Fruit fly (Drosophila melanogaster) whole organism, prepupa: ENCODE data around the gene Obp18a.
A peak's percentile ranks its signal among the peaks of the same experiment; 100 is the strongest.

Source experiments
- Blimp-1 ChIP-seq: fragments of 200-800 bp; sonication (Bioruptor generic); optimal IDR thresholded peaks from 3 replicates; lab custom pipeline; 2017; ENCODE audit warnings: missing biosample characterization, missing genetic modification characterization, mild to moderate bottlenecking, moderate library complexity, missing genetic modification reagents
- CG10669 ChIP-seq: fragments of 200-800 bp; sonication (Bioruptor generic); optimal IDR thresholded peaks from 3 replicates; lab custom pipeline; 2018; ENCODE audit warnings: missing biosample characterization, mild to moderate bottlenecking, missing genetic modification characterization, moderate library complexity
- CG11294 ChIP-seq: fragments of 200-800 bp; sonication (Bioruptor generic); IDR thresholded peaks from 2 replicates; pipeline ENCODE4 v1.3.6; 2022; ENCODE audit warnings: missing biosample characterization, missing genetic modification characterization
- CG11902 ChIP-seq: fragments of 200-800 bp; sonication (Bioruptor generic); optimal IDR thresholded peaks from 3 replicates; lab custom pipeline; 2016; ENCODE audit warnings: missing biosample characterization, missing genetic modification characterization
- CG15336 ChIP-seq: fragments of 200-800 bp; sonication (Bioruptor generic); IDR thresholded peaks from 2 replicates; pipeline ENCODE4 v1.3.6; 2022; ENCODE audit warnings: missing biosample characterization, missing genetic modification characterization
- CG1621 ChIP-seq: fragments of 200-800 bp; sonication (Bioruptor generic); optimal IDR thresholded peaks from 3 replicates; lab custom pipeline; 2018; ENCODE audit warnings: missing biosample characterization, mild to moderate bottlenecking, missing genetic modification characterization
- CG16779 ChIP-seq: fragments of 200-800 bp; sonication (Bioruptor generic); optimal IDR thresholded peaks from 3 replicates; lab custom pipeline; 2017; ENCODE audit warnings: missing biosample characterization, mild to moderate bottlenecking, missing genetic modification characterization
- CG3032 ChIP-seq: fragments of 200-800 bp; optimal IDR thresholded peaks from 2 replicates; lab custom pipeline; 2019; ENCODE audit warnings: missing biosample characterization, mild to moderate bottlenecking, missing genetic modification characterization, moderate library complexity
- CG31627 ChIP-seq: fragments of 200-800 bp; sonication (Bioruptor generic); optimal IDR thresholded peaks from 3 replicates; lab custom pipeline; 2016; ENCODE audit warnings: missing biosample characterization, missing genetic modification characterization
- CG32006 ChIP-seq: fragments of 200-800 bp; sonication (Bioruptor generic); optimal IDR thresholded peaks from 3 replicates; lab custom pipeline; 2017; ENCODE audit warnings: missing biosample characterization, mild to moderate bottlenecking, missing genetic modification characterization
- CG34406 ChIP-seq: fragments of 200-800 bp; sonication (Bioruptor generic); optimal IDR thresholded peaks from 3 replicates; lab custom pipeline; 2016; ENCODE audit warnings: missing biosample characterization, missing genetic modification characterization
- CG3919 ChIP-seq: fragments of 200-800 bp; sonication (Bioruptor generic); optimal IDR thresholded peaks from 3 replicates; lab custom pipeline; 2016; ENCODE audit warnings: missing biosample characterization, missing genetic modification characterization
- CG4318 ChIP-seq: fragments of 200-800 bp; sonication (Bioruptor generic); optimal IDR thresholded peaks from 3 replicates; lab custom pipeline; 2017; ENCODE audit warnings: missing biosample characterization, mild to moderate bottlenecking, missing genetic modification characterization
- CG6163 ChIP-seq: fragments of 200-800 bp; sonication (Bioruptor generic); IDR thresholded peaks from 3 replicates; pipeline ENCODE4 v1.3.6; 2022; ENCODE audit warnings: missing biosample characterization, missing genetic modification characterization
- CG6276 ChIP-seq: fragments of 200-800 bp; sonication (Bioruptor generic); optimal IDR thresholded peaks from 2 replicates; lab custom pipeline; 2017; ENCODE audit warnings: missing biosample characterization, mild to moderate bottlenecking, missing genetic modification characterization
- CG6792 ChIP-seq: fragments of 200-800 bp; sonication (Bioruptor generic); optimal IDR thresholded peaks from 3 replicates; lab custom pipeline; 2016; ENCODE audit warnings: missing biosample characterization, missing genetic modification characterization
- CG6808 ChIP-seq: fragments of 200-800 bp; sonication (Bioruptor generic); optimal IDR thresholded peaks from 3 replicates; lab custom pipeline; 2017; ENCODE audit warnings: missing biosample characterization, missing genetic modification characterization, mild to moderate bottlenecking, moderate library complexity, missing genetic modification reagents
- CG6854 ChIP-seq: fragments of 200-800 bp; sonication (Bioruptor generic); optimal IDR thresholded peaks from 2 replicates; lab custom pipeline; 2017; ENCODE audit warnings: missing biosample characterization, mild to moderate bottlenecking, missing genetic modification characterization
- CG8119 ChIP-seq: fragments of 200-800 bp; sonication (Bioruptor generic); IDR thresholded peaks from 3 replicates; pipeline ENCODE4 v1.3.6; 2022; ENCODE audit warnings: missing biosample characterization, missing genetic modification characterization
- CG8319 ChIP-seq: fragments of 200-800 bp; sonication (Bioruptor generic); optimal IDR thresholded peaks from 3 replicates; lab custom pipeline; 2016; ENCODE audit warnings: missing biosample characterization, missing genetic modification characterization
- CG8632 ChIP-seq: fragments of 200-800 bp; sonication (Bioruptor generic); optimal IDR thresholded peaks from 3 replicates; lab custom pipeline; 2016; ENCODE audit warnings: missing biosample characterization, missing genetic modification characterization
- CG9139 ChIP-seq: fragments of 200-800 bp; sonication (Bioruptor generic); optimal IDR thresholded peaks from 3 replicates; lab custom pipeline; 2017; ENCODE audit warnings: missing biosample characterization, mild to moderate bottlenecking, missing genetic modification characterization
- Eip75B ChIP-seq: fragments of 200-800 bp; sonication (Bioruptor generic); optimal IDR thresholded peaks from 3 replicates; lab custom pipeline; 2016; ENCODE audit warnings: missing biosample characterization, missing genetic modification characterization
- Eip93F ChIP-seq: fragments of 200-800 bp; sonication (Bioruptor generic); optimal IDR thresholded peaks from 2 replicates; lab custom pipeline; 2016; ENCODE audit warnings: missing biosample characterization, mild to moderate bottlenecking, missing genetic modification characterization
- Ets96B ChIP-seq: fragments of 200-800 bp; optimal IDR thresholded peaks from 2 replicates; lab custom pipeline; 2019; ENCODE audit warnings: missing biosample characterization, mild to moderate bottlenecking, missing genetic modification characterization, moderate library complexity
- Gug ChIP-seq: fragments of 200-800 bp; sonication (Bioruptor generic); IDR thresholded peaks from 2 replicates; pipeline ENCODE4 v1.3.6; 2022; ENCODE audit warnings: missing biosample characterization, missing genetic modification characterization
- Hr38 ChIP-seq: sonication (Bioruptor generic); optimal IDR thresholded peaks from 2 replicates; lab custom pipeline; 2016; ENCODE audit warnings: missing biosample characterization, missing genetic modification characterization
- Hr39 ChIP-seq: fragments of 200-800 bp; sonication (Bioruptor generic); optimal IDR thresholded peaks from 2 replicates; lab custom pipeline; 2016; ENCODE audit warnings: missing biosample characterization, missing genetic modification characterization
- Hr4 ChIP-seq: fragments of 200-800 bp; sonication (Bioruptor generic); optimal IDR thresholded peaks from 3 replicates; lab custom pipeline; 2016; ENCODE audit warnings: missing biosample characterization, missing genetic modification characterization
- Lpt ChIP-seq: fragments of 200-800 bp; sonication (Bioruptor generic); optimal IDR thresholded peaks from 3 replicates; lab custom pipeline; 2016; ENCODE audit warnings: missing biosample characterization, missing genetic modification characterization
- OdsH ChIP-seq: fragments of 200-800 bp; sonication (Bioruptor generic); optimal IDR thresholded peaks from 3 replicates; lab custom pipeline; 2016; ENCODE audit warnings: missing biosample characterization, missing genetic modification characterization
- Smox ChIP-seq: fragments of 200-800 bp; sonication (Bioruptor generic); optimal IDR thresholded peaks from 3 replicates; lab custom pipeline; 2016; ENCODE audit warnings: missing biosample characterization, missing genetic modification characterization
- Sox102F ChIP-seq: fragments of 200-800 bp; sonication (Bioruptor generic); optimal IDR thresholded peaks from 2 replicates; lab custom pipeline; 2016; ENCODE audit warnings: missing biosample characterization, mild to moderate bottlenecking, missing genetic modification characterization
- Sox14 ChIP-seq: fragments of 200-800 bp; sonication (Bioruptor generic); optimal IDR thresholded peaks from 3 replicates; lab custom pipeline; 2016; ENCODE audit warnings: missing biosample characterization, missing genetic modification characterization
- Sox15 ChIP-seq: fragments of 200-800 bp; sonication (Bioruptor generic); optimal IDR thresholded peaks from 3 replicates; lab custom pipeline; 2016; ENCODE audit warnings: missing biosample characterization, missing genetic modification characterization
- achi ChIP-seq: fragments of 200-800 bp; sonication (Bioruptor generic); optimal IDR thresholded peaks from 3 replicates; lab custom pipeline; 2016; ENCODE audit warnings: missing biosample characterization, missing genetic modification characterization
- acj6 ChIP-seq: fragments of 200-800 bp; sonication (Bioruptor generic); optimal IDR thresholded peaks from 3 replicates; lab custom pipeline; 2016; ENCODE audit warnings: missing biosample characterization, missing genetic modification characterization
- cyc ChIP-seq: fragments of 200-800 bp; sonication (Bioruptor generic); optimal IDR thresholded peaks from 3 replicates; lab custom pipeline; 2016; ENCODE audit warnings: missing biosample characterization, missing genetic modification characterization
- dsx ChIP-seq: fragments of 200-800 bp; optimal IDR thresholded peaks from 3 replicates; lab custom pipeline; 2019; ENCODE audit warnings: missing biosample characterization, mild to moderate bottlenecking, missing genetic modification characterization, moderate library complexity; ENCODE audit not compliant: poor library complexity, severe bottlenecking
- eg ChIP-seq: fragments of 200-800 bp; sonication (Bioruptor generic); IDR thresholded peaks from 3 replicates; pipeline ENCODE4 v1.3.6; 2022; ENCODE audit warnings: missing biosample characterization, missing genetic modification characterization
- fd59A ChIP-seq: fragments of 200-800 bp; sonication (Bioruptor generic); optimal IDR thresholded peaks from 2 replicates; lab custom pipeline; 2017; ENCODE audit warnings: missing biosample characterization, mild to moderate bottlenecking, missing genetic modification characterization, missing genetic modification reagents
- fd85E ChIP-seq: fragments of 200-800 bp; sonication (Bioruptor generic); optimal IDR thresholded peaks from 3 replicates; lab custom pipeline; 2016; ENCODE audit warnings: missing biosample characterization, missing genetic modification characterization
- fkh ChIP-seq: fragments of 200-800 bp; sonication (Bioruptor generic); optimal IDR thresholded peaks from 3 replicates; lab custom pipeline; 2017; ENCODE audit warnings: missing biosample characterization, mild to moderate bottlenecking, missing genetic modification characterization, moderate library complexity
- lz ChIP-seq: fragments of 200-800 bp; sonication (Bioruptor generic); optimal IDR thresholded peaks from 3 replicates; lab custom pipeline; 2016; ENCODE audit warnings: missing biosample characterization, missing genetic modification characterization
- net ChIP-seq: fragments of 200-800 bp; sonication (Bioruptor generic); optimal IDR thresholded peaks from 3 replicates; lab custom pipeline; 2016; ENCODE audit warnings: missing biosample characterization, missing genetic modification characterization
- pdm3 ChIP-seq: fragments of 200-800 bp; sonication (Bioruptor generic); optimal IDR thresholded peaks from 3 replicates; lab custom pipeline; 2016; ENCODE audit warnings: missing biosample characterization, missing genetic modification characterization
- salr ChIP-seq, 2 experiments: fragments of 200-800 bp; sonication (Bioruptor generic); optimal IDR thresholded peaks; 3 replicates each; lab custom pipeline; 2016 to 2018; ENCODE audit warnings: missing biosample characterization in 2 of 2, missing genetic modification characterization in 2 of 2, mild to moderate bottlenecking in 1 of 2
- spab ChIP-seq: fragments of 200-800 bp; sonication (Bioruptor generic); optimal IDR thresholded peaks from 2 replicates; lab custom pipeline; 2017; ENCODE audit warnings: missing biosample characterization, mild to moderate bottlenecking, missing genetic modification characterization, missing genetic modification reagents
- ss ChIP-seq, 2 experiments: fragments of 200-800 bp; sonication (Bioruptor generic); optimal IDR thresholded peaks; 2 replicates in 1 of 2; 3 replicates in 1 of 2; lab custom pipeline; 2017 to 2018; ENCODE audit warnings: mild to moderate bottlenecking in 2 of 2, missing biosample characterization in 2 of 2, missing genetic modification characterization in 2 of 2, moderate library complexity in 1 of 2
- svp ChIP-seq: fragments of 200-800 bp; sonication (Bioruptor generic); peaks from one replicate; lab custom pipeline; 2016; ENCODE audit warnings: missing biosample characterization, missing genetic modification characterization
- vri ChIP-seq: fragments of 200-800 bp; sonication (Bioruptor generic); optimal IDR thresholded peaks from 3 replicates; lab custom pipeline; 2016; ENCODE audit warnings: missing biosample characterization, mild to moderate bottlenecking, missing genetic modification characterization

Gene Obp18a

DNA sequence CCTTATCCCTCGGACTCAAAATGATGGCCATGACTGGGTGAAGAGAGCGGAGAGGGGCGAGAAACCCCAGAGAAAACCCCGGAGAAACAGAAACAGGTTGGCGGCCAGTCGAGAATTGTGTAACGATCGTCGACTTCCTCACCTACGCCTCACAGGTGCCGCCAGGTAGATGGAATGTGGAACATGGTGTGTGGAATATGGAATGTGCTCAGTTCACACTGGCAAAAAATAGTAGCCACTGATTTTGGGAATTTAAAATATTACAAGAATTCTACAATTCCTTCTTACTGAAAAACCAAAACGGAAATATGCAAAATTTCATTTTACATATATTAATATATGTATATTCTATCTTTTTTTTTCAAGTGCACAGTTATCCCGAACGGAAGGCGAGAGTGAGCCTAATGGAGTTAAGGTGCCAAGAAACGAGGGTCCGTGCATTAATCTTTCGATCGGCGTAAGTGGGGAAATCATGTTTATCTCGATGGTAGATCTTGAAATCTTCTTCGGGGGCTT is 20.3 kb upstream of the Obp18a start:
- TF ChIP-seq net: peak; percentile 84
- peak; percentile 80 for TF ChIP-seq CG8119 (GFP tag; lab: Robert Waterston, UW)
- TF ChIP-seq CG3032 (tag; lab: Kevin White, UChicago): peak; percentile 87
- TF ChIP-seq CG4318 (GFP tag; lab: Kevin White, UChicago): peak; percentile 45
- peak; percentile 83 for TF ChIP-seq CG9139
- TF ChIP-seq Gug (GFP tag; lab: Robert Waterston, UW): peak; percentile 76
- TF ChIP-seq OdsH (GFP tag; lab: Kevin White, UChicago): peak; percentile 86
- peak; percentile 89 for TF ChIP-seq Ets96B (tag; lab: Kevin White, UChicago)
- peak; percentile 82 for TF ChIP-seq pdm3 (GFP tag; lab: Kevin White, UChicago)
- peak; percentile 73 for TF ChIP-seq Sox14 (GFP tag; lab: Kevin White, UChicago)
- 0 out of 2 replicates have a peak, but pooled peaks have one; percentile 63 for TF ChIP-seq CG11294 (GFP tag; lab: Robert Waterston, UW)
- TF ChIP-seq cyc (GFP tag; lab: Kevin White, UChicago): peak; percentile 75
- peak; percentile 88 for TF ChIP-seq CG34406 (GFP tag; lab: Kevin White, UChicago)
- TF ChIP-seq fd59A (GFP tag; lab: Kevin White, UChicago): peak; percentile 81
- peak; percentile 94 for TF ChIP-seq CG6163 (GFP tag; lab: Robert Waterston, UW)
- peak; percentile 73 for TF ChIP-seq CG11902
- TF ChIP-seq CG6854 (GFP tag; lab: Kevin White, UChicago): peak; percentile 68
- peak; percentile 79 for TF ChIP-seq Smox
- TF ChIP-seq lz (GFP tag; lab: Kevin White, UChicago): peak; percentile 72
- peak; percentile 90 for TF ChIP-seq CG6792 (GFP tag; lab: Kevin White, UChicago)
- peak; percentile 88 for TF ChIP-seq CG10669 (GFP tag; lab: Kevin White, UChicago)
- TF ChIP-seq vri: peak; percentile 91
- TF ChIP-seq eg (GFP tag; lab: Robert Waterston, UW): peak; percentile 87
- TF ChIP-seq Hr39: peak; percentile 64
- peak; percentile 75 for TF ChIP-seq CG16779 (tag; lab: Kevin White, UChicago)
- TF ChIP-seq CG6276 (GFP tag; lab: Kevin White, UChicago): peak; percentile 68
- peak; percentile 48 for TF ChIP-seq Hr4 (GFP tag; lab: Kevin White, UChicago)
- TF ChIP-seq CG15336 (GFP tag; lab: Robert Waterston, UW): peak; percentile 82
- peak; percentile 87 to 92 for TF ChIP-seq ss (GFP tag; optimal IDR thresholded peaks at IDR 0.05; lab: Kevin White, UChicago)
- peak; percentile 73 for TF ChIP-seq CG8319 (GFP tag; lab: Kevin White, UChicago)
- TF ChIP-seq Lpt (GFP tag; lab: Kevin White, UChicago): peak; percentile 78
- peak; percentile 89 for TF ChIP-seq CG3919 (GFP tag; lab: Kevin White, UChicago)
- peak; percentile 89 for TF ChIP-seq acj6 (GFP tag; lab: Kevin White, UChicago)
- TF ChIP-seq CG32006 (GFP tag; lab: Kevin White, UChicago): peak; percentile 80
- peak; percentile 64 for TF ChIP-seq CG31627 (GFP tag; lab: Kevin White, UChicago)
- TF ChIP-seq dsx (GFP tag; lab: Kevin White, UChicago): peak; percentile 83
- peak; percentile 83 for TF ChIP-seq CG1621
- TF ChIP-seq CG6808: peak; percentile 89
- TF ChIP-seq Eip93F: peak; percentile 63
- TF ChIP-seq CG8632: peak; percentile 90
- TF ChIP-seq Sox15 (GFP tag; lab: Kevin White, UChicago): peak; percentile 61
- TF ChIP-seq Blimp-1 (GFP tag; lab: Kevin White, UChicago): peak; percentile 91
- peak; percentile 68 to 75 for TF ChIP-seq salr (GFP tag; optimal IDR thresholded peaks at IDR 0.05; lab: Kevin White, UChicago)
- TF ChIP-seq svp: peak; percentile 91
- peak; percentile 82 for TF ChIP-seq spab (GFP tag; lab: Kevin White, UChicago)
- TF ChIP-seq fd85E: peak; percentile 43
- peak; percentile 89 for TF ChIP-seq achi (GFP tag; lab: Kevin White, UChicago)
- peak; percentile 85 for TF ChIP-seq Eip75B (GFP tag; lab: Kevin White, UChicago)
- TF ChIP-seq fkh (GFP tag; lab: Kevin White, UChicago): no peak
- no peak for TF ChIP-seq Hr38 (GFP tag; lab: Kevin White, UChicago)
- TF ChIP-seq Sox102F (GFP tag; lab: Kevin White, UChicago): peak; percentile 84
